Fruit fly (Drosophila melanogaster) whole organism, wandering third instar larva: Measurements from ENCODE around the gene CG32638.

Experiments used
- CG32264 ChIP-seq: fragments of 200-800 bp; sonication (Bioruptor generic); optimal IDR thresholded peaks from 2 replicates; lab custom pipeline; 2016; ENCODE audit warnings: missing biosample characterization, missing genetic modification characterization
- CG9705 ChIP-seq: fragments of 200-800 bp; sonication (Bioruptor generic); optimal IDR thresholded peaks from 2 replicates; lab custom pipeline; 2018; ENCODE audit warnings: missing biosample characterization, mild to moderate bottlenecking, missing genetic modification characterization
- Dif ChIP-seq: fragments of 200-275, 200-300 bp; sonication (Bioruptor generic); optimal IDR thresholded peaks from 2 replicates; lab custom pipeline; 2018; ENCODE audit warnings: missing biosample characterization, missing genetic modification characterization; ENCODE audit not compliant: partially characterized antibody
- GATAd ChIP-seq: sonication (Bioruptor generic); optimal IDR thresholded peaks from 2 replicates; lab custom pipeline; 2016; ENCODE audit warnings: missing biosample characterization, missing genetic modification characterization
- HLH106 ChIP-seq: fragments of 200-800 bp; optimal IDR thresholded peaks from 3 replicates; lab custom pipeline; 2019; ENCODE audit warnings: missing biosample characterization, mild to moderate bottlenecking, missing genetic modification characterization, moderate library complexity
- Hnf4 ChIP-seq: fragments of 200-800 bp; sonication (Bioruptor generic); optimal IDR thresholded peaks from 2 replicates; lab custom pipeline; 2016; ENCODE audit warnings: missing biosample characterization, mild to moderate bottlenecking, missing genetic modification characterization
- Hr78 ChIP-seq: fragments of >200 bp; optimal IDR thresholded peaks from 2 replicates; lab custom pipeline; 2017; ENCODE audit warnings: missing biosample characterization, missing genetic modification characterization
- Hr83 ChIP-seq: fragments of 200-300 bp; sonication (Bioruptor generic); optimal IDR thresholded peaks from 2 replicates; lab custom pipeline; 2016; ENCODE audit warnings: missing biosample characterization, mild to moderate bottlenecking, missing genetic modification characterization, moderate library complexity; ENCODE audit not compliant: poor library complexity, severe bottlenecking
- Jra ChIP-seq: sonication (Bioruptor generic); optimal IDR thresholded peaks from 2 replicates; lab custom pipeline; 2016; ENCODE audit warnings: missing biosample characterization, missing genetic modification characterization
- Mio ChIP-seq: sonication (Bioruptor generic); optimal IDR thresholded peaks from 2 replicates; lab custom pipeline; 2016; ENCODE audit warnings: missing biosample characterization, missing genetic modification characterization
- Myc ChIP-seq: fragments of >200 bp; optimal IDR thresholded peaks from 2 replicates; lab custom pipeline; 2017
- N ChIP-seq: fragments of >200 bp; optimal IDR thresholded peaks from 2 replicates; lab custom pipeline; 2018; ENCODE audit warnings: missing biosample characterization, missing external identifiers, missing genetic modification characterization
- OdsH ChIP-seq: fragments of 200-800 bp; sonication (Bioruptor generic); optimal IDR thresholded peaks from 2 replicates; lab custom pipeline; 2016; ENCODE audit warnings: missing biosample characterization, mild to moderate bottlenecking, missing genetic modification characterization
- Rel ChIP-seq, 2 experiments: fragments of 200-800 bp; sonication (Bioruptor generic) in 1 of 2; optimal IDR thresholded peaks; 2 replicates in 1 of 2; 3 replicates in 1 of 2; lab custom pipeline; 2016 to 2019; ENCODE audit warnings: mild to moderate bottlenecking in 2 of 2, missing biosample characterization in 2 of 2, missing genetic modification characterization in 2 of 2, moderate library complexity in 1 of 2
- Sp1 ChIP-seq: fragments of 200-800 bp; sonication (Bioruptor generic); optimal IDR thresholded peaks from 3 replicates; lab custom pipeline; 2019; ENCODE audit warnings: missing biosample characterization, mild to moderate bottlenecking, missing genetic modification characterization, moderate library complexity
- Vsx2 ChIP-seq: fragments of 200-300, 225-300 bp; sonication (Bioruptor generic); optimal IDR thresholded peaks from 2 replicates; lab custom pipeline; 2018; ENCODE audit warnings: missing biosample characterization, missing genetic modification characterization; ENCODE audit not compliant: partially characterized antibody
- br ChIP-seq: fragments of 200-800 bp; sonication (Bioruptor generic); optimal IDR thresholded peaks from 2 replicates; lab custom pipeline; 2016; ENCODE audit warnings: missing biosample characterization, missing genetic modification characterization
- brk ChIP-seq: fragments of 200-800 bp; sonication (Bioruptor generic); optimal IDR thresholded peaks from 2 replicates; lab custom pipeline; 2016; ENCODE audit warnings: missing biosample characterization, mild to moderate bottlenecking, missing genetic modification characterization
- dl ChIP-seq, 2 experiments: fragments of 175-275, 200-275 bp in 1 of 2; fragments of 200-275 bp in 1 of 2; sonication (Bioruptor generic); optimal IDR thresholded peaks; lab custom pipeline; 2018; ENCODE audit warnings: mild to moderate bottlenecking in 2 of 2, missing biosample characterization in 2 of 2, missing genetic modification characterization in 2 of 2, moderate library complexity in 2 of 2; ENCODE audit not compliant: partially characterized antibody in 2 of 2, insufficient read depth in 1 of 2
- dmrt93B ChIP-seq: fragments of 200-800 bp; sonication (Bioruptor generic); optimal IDR thresholded peaks from 2 replicates; lab custom pipeline; 2018; ENCODE audit warnings: missing biosample characterization, mild to moderate bottlenecking, missing genetic modification characterization
- dsf ChIP-seq: sonication (Bioruptor generic); optimal IDR thresholded peaks from 2 replicates; lab custom pipeline; 2016; ENCODE audit warnings: missing biosample characterization, missing genetic modification characterization, borderline replicate concordance
- ey ChIP-seq: fragments of 200-800 bp; sonication (Bioruptor generic); optimal IDR thresholded peaks from 2 replicates; lab custom pipeline; 2016; ENCODE audit warnings: missing biosample characterization, missing genetic modification characterization
- foxo ChIP-seq, 2 experiments: fragments of 200-800 bp; sonication (Bioruptor generic); optimal IDR thresholded peaks; 2 replicates in 1 of 2; 3 replicates in 1 of 2; lab custom pipeline; 2016 to 2017; ENCODE audit warnings: missing biosample characterization in 2 of 2, missing genetic modification characterization in 2 of 2
- fru ChIP-seq: fragments of 200-800 bp; sonication (Bioruptor generic); optimal IDR thresholded peaks from 3 replicates; lab custom pipeline; 2016; ENCODE audit warnings: missing biosample characterization, mild to moderate bottlenecking, missing genetic modification characterization
- h ChIP-seq: fragments of 200-800 bp; sonication (Bioruptor generic); optimal IDR thresholded peaks from 3 replicates; lab custom pipeline; 2016; ENCODE audit warnings: missing biosample characterization, mild to moderate bottlenecking, missing genetic modification characterization
- jim ChIP-seq: fragments of 175-275, 200-325 bp; sonication (Bioruptor generic); optimal IDR thresholded peaks from 2 replicates; lab custom pipeline; 2016; ENCODE audit warnings: missing biosample characterization, mild to moderate bottlenecking, missing genetic modification characterization
- lola ChIP-seq: fragments of >200 bp; optimal IDR thresholded peaks from 2 replicates; lab custom pipeline; 2017; ENCODE audit warnings: missing biosample characterization, missing genetic modification characterization
- pan ChIP-seq: fragments of >200 bp; optimal IDR thresholded peaks from 2 replicates; lab custom pipeline; 2017
- psq ChIP-seq: fragments of 200-800 bp; sonication (Bioruptor generic); optimal IDR thresholded peaks from 3 replicates; lab custom pipeline; 2017; ENCODE audit warnings: missing biosample characterization, mild to moderate bottlenecking, missing genetic modification characterization, moderate library complexity
- rgr ChIP-seq: fragments of 200-800 bp; sonication (Bioruptor generic); optimal IDR thresholded peaks from 3 replicates; lab custom pipeline; 2016; ENCODE audit warnings: missing biosample characterization, mild to moderate bottlenecking, missing genetic modification characterization
- sage ChIP-seq: fragments of 200-800 bp; sonication (Bioruptor generic); optimal IDR thresholded peaks from 2 replicates; lab custom pipeline; 2016; ENCODE audit warnings: missing biosample characterization, mild to moderate bottlenecking, missing genetic modification characterization
- sv ChIP-seq: fragments of 200-800 bp; sonication (Bioruptor generic); optimal IDR thresholded peaks from 3 replicates; lab custom pipeline; 2016; ENCODE audit warnings: missing biosample characterization, missing genetic modification characterization
- tai ChIP-seq: sonication (Bioruptor generic); optimal IDR thresholded peaks from 2 replicates; lab custom pipeline; 2016; ENCODE audit warnings: missing biosample characterization, missing genetic modification characterization
- woc ChIP-seq: sonication (Bioruptor generic); optimal IDR thresholded peaks from 2 replicates; lab custom pipeline; 2016; ENCODE audit warnings: missing biosample characterization, mild to moderate bottlenecking, missing genetic modification characterization

Gene CG32638

DNA sequence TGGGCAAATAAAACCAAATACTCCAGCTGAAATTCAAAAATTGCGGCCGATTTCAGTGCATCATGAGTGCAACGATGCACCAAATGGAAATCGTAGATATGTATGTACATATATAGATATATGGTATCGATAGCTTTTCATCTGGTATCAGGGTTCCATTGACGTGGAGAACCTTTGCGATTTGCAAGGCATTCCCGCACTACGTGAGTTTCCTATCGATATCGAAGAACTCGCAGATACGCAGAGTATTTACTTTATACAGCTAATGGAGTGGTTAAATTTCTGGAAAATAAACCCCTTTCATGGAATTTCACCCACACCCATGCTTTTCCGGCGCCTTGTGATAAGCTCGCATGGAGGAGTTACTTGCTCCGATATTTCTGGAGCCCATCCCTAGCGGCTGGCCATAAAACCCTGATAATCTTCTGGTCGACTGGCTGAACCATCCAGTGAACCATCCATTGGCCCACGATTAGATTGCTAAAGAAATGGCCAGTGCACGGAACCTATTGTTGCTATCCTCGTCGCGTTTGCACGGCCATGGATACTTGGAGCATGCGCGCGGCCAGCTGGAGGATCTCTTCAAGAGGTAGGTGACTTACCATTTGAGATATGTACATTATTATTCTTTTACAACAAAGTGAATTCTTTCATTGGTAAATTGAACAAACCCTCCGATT, 34.4 kb downstream of the CG32638 start, which contains the start of gene CG2200:
Gene CG2200, plus strand, starts transcription at position 215 of the 680 bp plus-strand sequence.
- TF ChIP-seq h (GFP tag; lab: Kevin White, UChicago) (peak; percentile 82), dsf (GFP tag; lab: Kevin White, UChicago) (no peak), CG9705 (GFP tag; lab: Kevin White, UChicago) (peak; percentile 54), Jra (GFP tag; lab: Kevin White, UChicago) (peak; percentile 76), Mio (GFP tag; lab: Kevin White, UChicago) (no peak), lola (GFP tag; lab: Kevin White, UChicago) (no peak), GATAd (GFP tag; lab: Kevin White, UChicago) (peak; percentile 39), sage (GFP tag; lab: Kevin White, UChicago) (peak; percentile 42), brk (GFP tag; lab: Kevin White, UChicago) (peak; percentile 51), foxo (GFP tag; optimal IDR thresholded peaks at IDR 0.05; lab: Kevin White, UChicago) (peak in 1 of 2 experiments; percentile 84), OdsH (GFP tag; lab: Kevin White, UChicago) (peak; percentile 61), br (GFP tag; lab: Kevin White, UChicago) (peak; percentile 75), rgr (peak; percentile 83), Rel (GFP tag; optimal IDR thresholded peaks at IDR 0.05; lab: Kevin White, UChicago) (no peak), Rel (tag; optimal IDR thresholded peaks at IDR 0.05; lab: Kevin White, UChicago) (peak; percentile 42), dmrt93B (GFP tag; lab: Kevin White, UChicago) (peak; percentile 30), woc (GFP tag; lab: Kevin White, UChicago) (peak; percentile 48), N (GFP tag; lab: Kevin White, UChicago) (no peak), CG32264 (peak; percentile 35), psq (GFP tag; lab: Kevin White, UChicago) (peak; percentile 63), sv (GFP tag; lab: Kevin White, UChicago) (no peak), HLH106 (tag; lab: Kevin White, UChicago) (peak; percentile 73), Hr83 (GFP tag; lab: Kevin White, UChicago) (peak; percentile 59), fru (peak; percentile 90), ey (GFP tag; lab: Kevin White, UChicago) (peak; percentile 76), Sp1 (GFP tag; lab: Kevin White, UChicago) (peak; percentile 71), Hnf4 (GFP tag; lab: Kevin White, UChicago) (peak; percentile 81), tai (GFP tag; lab: Kevin White, UChicago) (no peak)

DNA sequence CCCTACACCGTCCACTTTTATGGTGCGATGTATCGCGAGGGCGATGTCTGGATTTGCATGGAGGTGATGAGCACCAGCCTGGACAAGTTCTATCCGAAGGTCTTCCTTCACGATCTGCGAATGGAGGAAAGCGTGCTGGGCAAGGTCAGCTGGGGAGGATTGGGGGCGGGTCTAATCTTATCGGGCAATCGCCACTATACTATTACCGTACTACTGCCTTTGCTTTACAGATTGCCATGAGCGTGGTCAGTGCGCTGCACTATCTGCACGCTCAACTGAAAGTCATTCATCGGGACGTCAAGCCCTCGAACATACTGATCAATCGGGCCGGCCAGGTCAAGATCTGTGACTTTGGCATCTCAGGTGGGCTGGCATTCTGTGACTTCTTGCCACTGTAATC, 36.7 kb downstream of the CG32638 start:
- TF ChIP-seq N (GFP tag; lab: Kevin White, UChicago) (no peak), foxo (GFP tag; optimal IDR thresholded peaks at IDR 0.05; lab: Kevin White, UChicago) (no peak), fru (no peak), rgr (no peak), Myc (lab: Kevin White, UChicago) (no peak), sv (GFP tag; lab: Kevin White, UChicago) (no peak), dsf (GFP tag; lab: Kevin White, UChicago) (no peak), dmrt93B (GFP tag; lab: Kevin White, UChicago) (no peak), tai (GFP tag; lab: Kevin White, UChicago) (no peak), Dif (GFP tag; lab: Kevin White, UChicago) (no peak), dl (GFP tag; optimal IDR thresholded peaks at IDR 0.05; lab: Kevin White, UChicago; ENCODE audit: insufficient read depth in 1 of 2, partially characterized antibody in 2 of 2) (no peak), ey (GFP tag; lab: Kevin White, UChicago) (no peak), jim (no peak), pan (no peak), OdsH (GFP tag; lab: Kevin White, UChicago) (no peak), CG32264 (no peak), Hr78 (GFP tag; lab: Kevin White, UChicago) (no peak), Vsx2 (GFP tag; lab: Kevin White, UChicago) (no peak), br (GFP tag; lab: Kevin White, UChicago) (no peak), h (GFP tag; lab: Kevin White, UChicago) (no peak)
- TF ChIP-seq, all 38 proteins: peak for 0
